Fruit fly (Drosophila melanogaster) whole organism: ENCODE results near the gene LysD.

Experiments
- CG8478 ChIP-seq: fragments of >200 bp; optimal IDR thresholded peaks from 2 replicates; lab custom pipeline; 2018; ENCODE audit warnings: inconsistent platforms
- Dll ChIP-seq: fragments of >200 bp; optimal IDR thresholded peaks from 2 replicates; lab custom pipeline; 2017
- EcR ChIP-seq, 2 experiments: fragments of >200 bp; optimal IDR thresholded peaks; 2 replicates each; lab custom pipeline; 2017; ENCODE audit warnings: missing biosample characterization in 2 of 2, missing genetic modification characterization in 2 of 2, missing genetic modification reagents in 2 of 2
- pan ChIP-seq: fragments of >200 bp; optimal IDR thresholded peaks from 2 replicates; lab custom pipeline; 2017
- psq ChIP-seq: fragments of >200 bp; optimal IDR thresholded peaks from 2 replicates; lab custom pipeline; 2017
- usp ChIP-seq: fragments of >200 bp; optimal IDR thresholded peaks from 2 replicates; lab custom pipeline; 2017; ENCODE audit warnings: missing biosample characterization, missing genetic modification characterization, mixed read lengths

The LysD gene

dm6 chr3L:1169617-1170016 lies 41.4 kb downstream of the LysD start:
- no peak for TF ChIP-seq CG8478 (lab: Kevin White, UChicago)
- no peak for TF ChIP-seq pan (lab: Kevin White, UChicago)
- no peak for TF ChIP-seq psq (lab: Kevin White, UChicago)
- TF ChIP-seq EcR (GFP tag; optimal IDR thresholded peaks at IDR 0.05; lab: Kevin White, UChicago), result no peak
- TF ChIP-seq Dll (lab: Kevin White, UChicago), result no peak
- TF ChIP-seq usp (GFP tag; lab: Kevin White, UChicago), result no peak

- no peak for TF ChIP-seq EcR (GFP tag; optimal IDR thresholded peaks at IDR 0.05; lab: Kevin White, UChicago)
- TF ChIP-seq CG8478 (lab: Kevin White, UChicago), result no peak
- no peak for TF ChIP-seq pan (lab: Kevin White, UChicago)
- no peak for TF ChIP-seq usp (GFP tag; lab: Kevin White, UChicago)
- TF ChIP-seq Dll (lab: Kevin White, UChicago), result no peak
- TF ChIP-seq psq (lab: Kevin White, UChicago), result no peak
Observed at dm6 chr3L:1168445-1168844, 42.6 kb downstream of the LysD start.

- no peak for TF ChIP-seq CG8478 (lab: Kevin White, UChicago)
- no peak for TF ChIP-seq EcR (GFP tag; optimal IDR thresholded peaks at IDR 0.05; lab: Kevin White, UChicago)
- no peak for TF ChIP-seq Dll (lab: Kevin White, UChicago)
- no peak for TF ChIP-seq usp (GFP tag; lab: Kevin White, UChicago)
- TF ChIP-seq psq (lab: Kevin White, UChicago), result no peak
- TF ChIP-seq pan (lab: Kevin White, UChicago), result no peak
Observed at dm6 chr3L:1166945-1167913, 43.8 kb downstream of the LysD start.

- TF ChIP-seq EcR (GFP tag; optimal IDR thresholded peaks at IDR 0.05; lab: Kevin White, UChicago) (no peak), Dll (lab: Kevin White, UChicago) (no peak), pan (lab: Kevin White, UChicago) (no peak), psq (lab: Kevin White, UChicago) (no peak), usp (GFP tag; lab: Kevin White, UChicago) (no peak), CG8478 (lab: Kevin White, UChicago) (no peak)
Observed at dm6 chr3L:1166266-1166665, 44.7 kb downstream of the LysD start.

dm6 chr3L:1165808-1166207 lies 45.2 kb downstream of the LysD start:
- no peak for TF ChIP-seq pan (lab: Kevin White, UChicago)
- no peak for TF ChIP-seq EcR (GFP tag; optimal IDR thresholded peaks at IDR 0.05; lab: Kevin White, UChicago)
- TF ChIP-seq psq (lab: Kevin White, UChicago), result no peak
- TF ChIP-seq Dll (lab: Kevin White, UChicago), result no peak
- TF ChIP-seq CG8478 (lab: Kevin White, UChicago), result no peak
- TF ChIP-seq usp (GFP tag; lab: Kevin White, UChicago), result no peak
